Worm (Caenorhabditis elegans) whole organism, early embryonic: ENCODE data around the gene F41E7.9.

Source experiments
- B0310.2 ChIP-seq: sonication (generic microtip); optimal IDR thresholded peaks from 2 replicates; lab custom pipeline; 2016; ENCODE audit warnings: mild to moderate bottlenecking, missing genetic modification characterization, missing compliant biosample characterization
- F13C5.2 ChIP-seq: sonication (generic microtip); optimal IDR thresholded peaks from 2 replicates; lab custom pipeline; 2017; ENCODE audit warnings: mild to moderate bottlenecking, missing genetic modification characterization, inconsistent platforms, missing compliant biosample characterization
- aly-1 ChIP-seq: sonication (generic microtip); optimal IDR thresholded peaks from 2 replicates; lab custom pipeline; 2016; ENCODE audit warnings: missing genetic modification characterization, missing compliant biosample characterization
- ama-1 ChIP-seq: fragments of 150-350 bp; optimal IDR thresholded peaks from 2 replicates; lab custom pipeline; 2014
- ceh-13 ChIP-seq: fragments of 200-800 bp; sonication (Bioruptor generic); optimal IDR thresholded peaks from 2 replicates; lab custom pipeline; 2018; ENCODE audit warnings: mild to moderate bottlenecking, missing genetic modification characterization, missing compliant biosample characterization
- ceh-36 ChIP-seq: sonication (generic microtip); optimal IDR thresholded peaks from 2 replicates; lab custom pipeline; 2016; ENCODE audit warnings: missing genetic modification characterization, inconsistent platforms, missing compliant biosample characterization
- ets-7 ChIP-seq: sonication (generic microtip); optimal IDR thresholded peaks from 2 replicates; lab custom pipeline; 2016; ENCODE audit warnings: missing genotype, missing genetic modification characterization, missing compliant biosample characterization
- flt-1 ChIP-seq: fragments of 200-800 bp; sonication (Bioruptor generic); IDR thresholded peaks from 2 replicates; pipeline ENCODE4 v1.3.6; 2022; ENCODE audit warnings: missing genetic modification characterization, missing compliant biosample characterization
- hmbx-1 ChIP-seq: sonication (generic microtip); optimal IDR thresholded peaks from 2 replicates; lab custom pipeline; 2016; ENCODE audit warnings: mild to moderate bottlenecking, missing genetic modification characterization, missing compliant biosample characterization
- hmg-4 ChIP-seq: fragments of 200-800 bp; sonication (Bioruptor generic); optimal IDR thresholded peaks from 2 replicates; lab custom pipeline; 2018; ENCODE audit warnings: mild to moderate bottlenecking, missing genetic modification characterization, missing compliant biosample characterization
- hnd-1 ChIP-seq: sonication (generic microtip); optimal IDR thresholded peaks from 2 replicates; lab custom pipeline; 2016; ENCODE audit warnings: missing genetic modification characterization, missing compliant biosample characterization
- pes-1 ChIP-seq: fragments of 200-800 bp; sonication (Bioruptor generic); IDR thresholded peaks from 2 replicates; pipeline ENCODE4 v1.3.6; 2022; ENCODE audit warnings: missing genetic modification reagents, missing genetic modification characterization, missing compliant biosample characterization
- scrt-1 ChIP-seq: fragments of 200-800 bp; sonication (Bioruptor generic); IDR thresholded peaks from 2 replicates; pipeline ENCODE4 v1.3.6; 2022; ENCODE audit warnings: missing genetic modification characterization, missing compliant biosample characterization
- sea-1 ChIP-seq: fragments of 200-800 bp; sonication (Bioruptor generic); conservative IDR thresholded peaks from 2 replicates; pipeline ENCODE4 v1.3.6; 2022; ENCODE audit warnings: missing genetic modification characterization, missing compliant biosample characterization
- tbx-11 ChIP-seq: fragments of 200-800 bp; sonication (Bioruptor generic); IDR thresholded peaks from 2 replicates; pipeline ENCODE4 v1.3.6; 2022; ENCODE audit warnings: missing genetic modification characterization, missing compliant biosample characterization
- tbx-37 ChIP-seq: fragments of 200-800 bp; sonication (Bioruptor generic); conservative IDR thresholded peaks from 2 replicates; pipeline ENCODE4 v1.3.6; 2022; ENCODE audit warnings: missing genetic modification reagents, missing genetic modification characterization, missing compliant biosample characterization
- tra-4 ChIP-seq: sonication (generic microtip); optimal IDR thresholded peaks from 2 replicates; lab custom pipeline; 2017; ENCODE audit warnings: missing genetic modification characterization, missing compliant biosample characterization

The F41E7.9 gene

ce11 chrX:10315905-10316304 lies at the start of gene F41E7.9:
Gene F41E7.9, minus strand, starts transcription at chrX:10316005.
- TF ChIP-seq B0310.2 = no peak
- no peak for TF ChIP-seq ets-7 (tag; lab: Kevin White, UChicago)
- no peak for TF ChIP-seq ama-1

- TF ChIP-seq tbx-37 (GFP tag; lab: Robert Waterston, UW) (no peak), sea-1 (GFP tag; lab: Robert Waterston, UW) (no peak), B0310.2 (no peak), hnd-1 (tag; lab: Kevin White, UChicago) (no peak), ama-1 (no peak), ceh-13 (GFP tag; lab: Kevin White, UChicago) (no peak)
These were observed 42.3 kb upstream of the F41E7.9 start, which contains the start of gene efhc-1 for ce11 chrX:10358083-10358482. Gene efhc-1, plus strand, starts transcription at chrX:10358383.

- TF ChIP-seq ceh-13 (GFP tag; lab: Kevin White, UChicago) (no peak), tra-4 (no peak)
These were observed 39.8 kb upstream of the F41E7.9 start, which contains the start of gene R07E3.7 for ce11 chrX:10355650-10356049. Gene R07E3.7, minus strand, starts transcription at chrX:10355750.

- TF ChIP-seq hnd-1 (tag; lab: Kevin White, UChicago) = no peak
- no peak for TF ChIP-seq sea-1 (GFP tag; lab: Robert Waterston, UW)
- TF ChIP-seq ama-1 = no peak
- no peak for TF ChIP-seq tbx-11
- no peak for TF ChIP-seq F13C5.2 (tag; lab: Kevin White, UChicago)
- no peak for TF ChIP-seq tbx-37 (GFP tag; lab: Robert Waterston, UW)
These were observed 38.1 kb upstream of the F41E7.9 start for ce11 chrX:10353857-10354256.

- TF ChIP-seq hnd-1 (tag; lab: Kevin White, UChicago) = no peak
- TF ChIP-seq pes-1 (GFP tag; lab: Robert Waterston, UW) = no peak
- TF ChIP-seq hmbx-1 (tag; lab: Kevin White, UChicago) = no peak
- TF ChIP-seq tbx-37 (GFP tag; lab: Robert Waterston, UW) = no peak
- TF ChIP-seq aly-1 (tag; lab: Kevin White, UChicago) = no peak
These were observed 34.3 kb upstream of the F41E7.9 start for ce11 chrX:10350151-10350550.

- TF ChIP-seq scrt-1 (GFP tag; lab: Robert Waterston, UW) (no peak), ceh-36 (no peak), tbx-11 (no peak), ceh-13 (GFP tag; lab: Kevin White, UChicago) (no peak), tra-4 (no peak), hmg-4 (GFP tag; lab: Kevin White, UChicago) (no peak), B0310.2 (no peak), ets-7 (tag; lab: Kevin White, UChicago) (no peak), hmbx-1 (tag; lab: Kevin White, UChicago) (no peak), pes-1 (GFP tag; lab: Robert Waterston, UW) (no peak), F13C5.2 (tag; lab: Kevin White, UChicago) (no peak)
These were observed 25.2 kb upstream of the F41E7.9 start, which contains the start of gene R07E3.1 for ce11 chrX:10340986-10341385. Gene R07E3.1, minus strand, starts transcription at chrX:10341161.

ce11 chrX:10340044-10340443 lies 24.2 kb upstream of the F41E7.9 start:
- TF ChIP-seq scrt-1 (GFP tag; lab: Robert Waterston, UW) = no peak
- TF ChIP-seq B0310.2 = no peak
- TF ChIP-seq ceh-13 (GFP tag; lab: Kevin White, UChicago) = no peak
- TF ChIP-seq ets-7 (tag; lab: Kevin White, UChicago) = no peak
- no peak for TF ChIP-seq pes-1 (GFP tag; lab: Robert Waterston, UW)
- no peak for TF ChIP-seq hmbx-1 (tag; lab: Kevin White, UChicago)
- TF ChIP-seq hnd-1 (tag; lab: Kevin White, UChicago) = no peak
- no peak for TF ChIP-seq hmg-4 (GFP tag; lab: Kevin White, UChicago)
- TF ChIP-seq aly-1 (tag; lab: Kevin White, UChicago) = no peak
- no peak for TF ChIP-seq sea-1 (GFP tag; lab: Robert Waterston, UW)
- TF ChIP-seq tra-4 = no peak
- TF ChIP-seq ceh-36 = no peak
- TF ChIP-seq tbx-37 (GFP tag; lab: Robert Waterston, UW) = no peak
- no peak for TF ChIP-seq flt-1 (GFP tag; lab: Robert Waterston, UW)
- TF ChIP-seq ama-1 = no peak
- no peak for TF ChIP-seq F13C5.2 (tag; lab: Kevin White, UChicago)
- no peak for TF ChIP-seq tbx-11

- TF ChIP-seq ets-7 (tag; lab: Kevin White, UChicago) = no peak
- TF ChIP-seq ceh-13 (GFP tag; lab: Kevin White, UChicago) = no peak
- TF ChIP-seq scrt-1 (GFP tag; lab: Robert Waterston, UW) = no peak
- no peak for TF ChIP-seq ceh-36
- no peak for TF ChIP-seq F13C5.2 (tag; lab: Kevin White, UChicago)
- no peak for TF ChIP-seq tbx-11
- no peak for TF ChIP-seq pes-1 (GFP tag; lab: Robert Waterston, UW)
- no peak for TF ChIP-seq flt-1 (GFP tag; lab: Robert Waterston, UW)
- no peak for TF ChIP-seq sea-1 (GFP tag; lab: Robert Waterston, UW)
- no peak for TF ChIP-seq tra-4
- TF ChIP-seq hmg-4 (GFP tag; lab: Kevin White, UChicago) = no peak
- no peak for TF ChIP-seq tbx-37 (GFP tag; lab: Robert Waterston, UW)
- TF ChIP-seq B0310.2 = no peak
- TF ChIP-seq hmbx-1 (tag; lab: Kevin White, UChicago) = no peak
- TF ChIP-seq ama-1 = no peak
- TF ChIP-seq aly-1 (tag; lab: Kevin White, UChicago) = no peak
- TF ChIP-seq hnd-1 (tag; lab: Kevin White, UChicago) = no peak
These were observed 23.0 kb upstream of the F41E7.9 start for ce11 chrX:10338761-10339160.
